Fruit fly (Drosophila melanogaster): ENCODE results near the gene kipf.

Gene kipf

DNA sequence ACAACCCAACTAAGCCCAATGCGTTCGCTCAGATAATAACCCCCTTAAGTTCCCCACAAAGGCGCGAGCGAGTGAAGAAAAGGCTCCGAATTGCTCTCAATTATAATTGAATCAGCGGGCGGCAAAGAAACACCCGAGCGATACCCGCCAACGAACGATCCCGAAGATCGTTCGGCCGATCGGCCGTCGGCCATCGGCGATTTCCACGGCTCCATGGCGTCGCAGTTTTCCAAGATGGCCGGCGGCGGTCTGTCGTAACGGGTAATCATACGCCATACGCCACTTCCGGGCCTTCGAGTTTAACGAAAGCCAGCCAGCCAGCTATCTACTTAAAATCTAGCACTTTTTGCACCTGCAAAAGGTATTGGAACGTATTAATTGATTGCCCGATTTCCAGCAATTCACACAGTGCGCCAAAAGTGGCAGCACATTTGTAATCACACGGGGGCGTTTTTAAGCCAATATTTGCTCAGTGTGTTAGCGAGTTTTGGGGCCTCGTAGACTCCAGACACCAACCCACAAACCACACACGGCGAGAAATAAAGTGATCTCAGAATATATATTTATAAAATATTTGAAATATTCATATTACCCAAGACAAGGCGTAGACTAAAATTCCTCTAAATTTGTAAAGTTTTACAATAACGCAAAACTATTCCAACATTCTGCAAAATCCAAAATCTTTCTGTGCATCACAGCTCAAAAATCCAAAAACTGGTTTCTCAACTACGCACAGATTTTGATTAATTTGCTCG is 21.2 kb upstream of the kipf start (continued):
- TF ChIP-seq oc (tag; optimal IDR thresholded peaks at IDR 0.05), result no peak
- peak; percentile 77 for TF ChIP-seq dysf (GFP tag; IDR thresholded peaks at IDR 0.05)
- TF ChIP-seq D19B (GFP tag; optimal IDR thresholded peaks at IDR 0.05), result peak; percentile 56
- TF ChIP-seq CG30020 (tag; optimal IDR thresholded peaks at IDR 0.05), result no peak
- TF ChIP-seq CG11085 (GFP tag; IDR thresholded peaks at IDR 0.05), result peak; percentile 58; the same call in 1 of the 2 replicates
- TF ChIP-seq CG12299 (tag; optimal IDR thresholded peaks at IDR 0.05), result no peak
- no peak for TF ChIP-seq gsb (GFP tag; IDR thresholded peaks at IDR 0.05)
- peak; percentile 36 for TF ChIP-seq CG4328 (GFP tag; optimal IDR thresholded peaks at IDR 0.05)
- no peak for TF ChIP-seq inv (GFP tag; IDR thresholded peaks at IDR 0.05; ENCODE audit: partially characterized antibody)
- peak; percentile 48; the same call in 1 of the 2 replicates for TF ChIP-seq CG9215 (GFP tag; IDR thresholded peaks at IDR 0.05)
- no peak for TF ChIP-seq CG12071 (GFP tag; optimal IDR thresholded peaks at IDR 0.05)
- TF ChIP-seq chinmo (GFP tag; IDR thresholded peaks at IDR 0.05; ENCODE audit: partially characterized antibody), result 0 out of 4 replicates have a peak, but pooled peaks have one; percentile 67
- peak; percentile 7 for TF ChIP-seq HHEX (GFP tag; optimal IDR thresholded peaks at IDR 0.05)
- peak; percentile 41; the same call in 1 of the 2 replicates for TF ChIP-seq CG14667 (GFP tag; IDR thresholded peaks at IDR 0.05)
- no peak for TF ChIP-seq Tbp (GFP tag; optimal IDR thresholded peaks at IDR 0.05)
- TF ChIP-seq ash1 (GFP tag; optimal IDR thresholded peaks at IDR 0.05), result no peak
- TF ChIP-seq CG3726 (GFP tag; IDR thresholded peaks at IDR 0.05), result 0 out of 3 replicates have a peak, but pooled peaks have one; percentile 20
- TF ChIP-seq CG8388 (GFP tag; optimal IDR thresholded peaks at IDR 0.05), result peak; percentile 4
- TF ChIP-seq CG8089 (GFP tag; optimal IDR thresholded peaks at IDR 0.05), result no peak
- TF ChIP-seq bigmax (GFP tag; optimal IDR thresholded peaks at IDR 0.05), result no peak
- TF ChIP-seq CG7987 (GFP tag; optimal IDR thresholded peaks at IDR 0.05), result peak; percentile 49
- no peak for TF ChIP-seq Bgb (GFP tag; IDR thresholded peaks at IDR 0.05; ENCODE audit: partially characterized antibody)
- TF ChIP-seq Ptx1 (GFP tag; IDR thresholded peaks at IDR 0.05), result peak; percentile 28; the same call in 1 of the 2 replicates
- TF ChIP-seq sqz (GFP tag; optimal IDR thresholded peaks at IDR 0.05), result no peak
- peak; percentile 36 for TF ChIP-seq CG15011 (GFP tag; optimal IDR thresholded peaks at IDR 0.05)
- no peak for TF ChIP-seq Neu2 (GFP tag; optimal IDR thresholded peaks at IDR 0.05; ENCODE audit: borderline replicate concordance)
- TF ChIP-seq CG2129 (GFP tag; IDR thresholded peaks at IDR 0.05; ENCODE audit: partially characterized antibody), result no peak
- TF ChIP-seq CG1792 (GFP tag; optimal IDR thresholded peaks at IDR 0.05), result no peak
- no peak for TF ChIP-seq Six4 (GFP tag; optimal IDR thresholded peaks at IDR 0.05)
- no peak for TF ChIP-seq CkIIα-i1 (GFP tag; IDR thresholded peaks at IDR 0.05)
- TF ChIP-seq NK7.1 (GFP tag; optimal IDR thresholded peaks at IDR 0.05), result no peak
- TF ChIP-seq CG8478 (optimal IDR thresholded peaks at IDR 0.05), result no peak
- no peak for TF ChIP-seq HmgD (GFP tag; optimal IDR thresholded peaks at IDR 0.05)
- TF ChIP-seq sisA (GFP tag; IDR thresholded peaks at IDR 0.05), result peak; percentile 54; the same call in 1 of the 2 replicates
- no peak for TF ChIP-seq tin (GFP tag; optimal IDR thresholded peaks at IDR 0.05)
- no peak for TF ChIP-seq CHES-1-like (GFP tag; optimal IDR thresholded peaks at IDR 0.05)
- TF ChIP-seq Sox102F (GFP tag; optimal IDR thresholded peaks at IDR 0.05), result peak; percentile 2
- TF ChIP-seq CG3995 (GFP tag; optimal IDR thresholded peaks at IDR 0.05), result no peak
- no peak for TF ChIP-seq Nf-YC (tag; optimal IDR thresholded peaks at IDR 0.05)
- no peak for TF ChIP-seq CG10565 (GFP tag; optimal IDR thresholded peaks at IDR 0.05)
- no peak for TF ChIP-seq pita (GFP tag; optimal IDR thresholded peaks at IDR 0.05)
- no peak for TF ChIP-seq CG30403 (GFP tag; optimal IDR thresholded peaks at IDR 0.05)
- no peak for TF ChIP-seq croc (GFP tag; conservative IDR thresholded peaks at IDR 0.05)
- no peak for TF ChIP-seq Scr (GFP tag; IDR thresholded peaks at IDR 0.05; ENCODE audit: partially characterized antibody)
- no peak; the same call in 2 of the 3 replicates for TF ChIP-seq CG14050 (GFP tag; IDR thresholded peaks at IDR 0.05)
- TF ChIP-seq CG4820 (GFP tag; optimal IDR thresholded peaks at IDR 0.05), result no peak
- no peak for TF ChIP-seq maf-S (GFP tag; optimal IDR thresholded peaks at IDR 0.05)
- TF ChIP-seq Dref (GFP tag; IDR thresholded peaks at IDR 0.05), result no peak
- TF ChIP-seq nau (GFP tag; optimal IDR thresholded peaks at IDR 0.05), result no peak
- TF ChIP-seq lilli (GFP tag; optimal IDR thresholded peaks at IDR 0.05), result peak; percentile 41
